Fruit fly (Drosophila melanogaster) whole organism, embryonic: ENCODE data around the gene CG13081.
A peak's percentile ranks its signal among the peaks of the same experiment; 100 is the strongest.

Experiments
- CG31224 ChIP-seq: fragments of 200-800 bp; sonication (Bioruptor generic); IDR thresholded peaks from 2 replicates; pipeline ENCODE4 v1.3.6; 2022; ENCODE audit warnings: missing biosample characterization, missing genetic modification characterization
- CTCF ChIP-seq: fragments of 200-800 bp; sonication (Bioruptor generic); optimal IDR thresholded peaks from 2 replicates; lab custom pipeline; 2017; ENCODE audit warnings: missing biosample characterization, mild to moderate bottlenecking, missing genetic modification characterization, moderate library complexity
- Gug ChIP-seq: fragments of 200-800 bp; sonication (Bioruptor generic); IDR thresholded peaks from 4 replicates; pipeline ENCODE4 v1.3.6; 2022; ENCODE audit warnings: missing biosample characterization, missing genetic modification characterization
- H15 ChIP-seq: fragments of 200-800 bp; sonication (Bioruptor generic); IDR thresholded peaks from 3 replicates; pipeline ENCODE4 v1.3.6; 2022; ENCODE audit warnings: missing biosample characterization, missing genetic modification characterization
- HmgZ ChIP-seq: fragments of 200-800 bp; sonication (Bioruptor generic); optimal IDR thresholded peaks from 2 replicates; lab custom pipeline; 2018; ENCODE audit warnings: missing biosample characterization, mild to moderate bottlenecking, missing genetic modification characterization
- peb ChIP-seq: fragments of 200-800 bp; sonication (Bioruptor generic); IDR thresholded peaks from 2 replicates; pipeline ENCODE4 v1.3.6; 2022; ENCODE audit warnings: missing biosample characterization, missing genetic modification characterization
- pnt ChIP-seq: fragments of 200-800 bp; sonication (Bioruptor generic); optimal IDR thresholded peaks from 3 replicates; lab custom pipeline; 2016; ENCODE audit warnings: missing biosample characterization, missing genetic modification characterization

DNA sequence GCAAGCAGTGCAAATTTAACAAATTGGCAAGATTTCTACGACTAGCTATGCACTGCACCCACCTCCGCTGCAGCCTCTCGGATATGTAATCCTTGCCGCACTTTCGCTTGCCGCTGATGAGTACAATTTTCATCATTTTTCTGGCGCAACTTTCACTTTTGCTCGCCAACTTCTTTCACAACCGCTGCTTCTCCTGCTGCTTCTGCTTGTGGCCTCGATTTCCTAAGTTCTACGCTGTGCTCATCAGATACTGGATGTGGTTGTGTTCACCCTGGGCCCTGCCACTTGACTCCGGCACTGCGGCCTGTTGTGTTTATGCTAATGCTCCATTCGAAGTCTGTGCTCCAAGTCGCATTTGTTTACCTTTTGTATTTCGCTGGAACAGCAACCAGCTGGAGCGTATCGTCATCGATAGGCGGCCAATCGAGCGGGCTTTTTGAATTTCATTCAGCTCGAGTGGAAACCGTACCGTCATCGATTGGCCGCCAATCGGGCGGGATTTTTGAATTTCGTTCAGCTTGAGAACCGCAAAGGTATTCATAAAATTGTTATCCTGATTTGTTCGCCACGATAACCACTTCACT lies 39.7 kb downstream of the CG13081 start, which contains the start of gene Pmvk:
- no peak for TF ChIP-seq H15 (GFP tag; lab: Robert Waterston, UW)
- peak; percentile 63 for TF ChIP-seq HmgZ
- no peak for TF ChIP-seq pnt (GFP tag; lab: Kevin White, UChicago)
- no peak for TF ChIP-seq CTCF (GFP tag; lab: Kevin White, UChicago)
- no peak for TF ChIP-seq CG31224 (GFP tag; lab: Robert Waterston, UW)
- TF ChIP-seq peb (GFP tag; lab: Robert Waterston, UW), result no peak
- no peak for TF ChIP-seq Gug (GFP tag; lab: Robert Waterston, UW)
